Fruit fly (Drosophila melanogaster) whole organism, embryonic: Measurements from ENCODE around the gene CG8668.

ENCODE experiments used
- CG11247 ChIP-seq: fragments of 200-800 bp; sonication (Bioruptor generic); IDR thresholded peaks from 2 replicates; pipeline ENCODE4 v1.3.6; 2022; ENCODE audit warnings: missing biosample characterization, missing genetic modification characterization
- CG11695 ChIP-seq: fragments of 200-800 bp; sonication (Bioruptor generic); IDR thresholded peaks from 3 replicates; pipeline ENCODE4 v1.3.6; 2022; ENCODE audit warnings: missing biosample characterization, missing genetic modification characterization
- CG12942 ChIP-seq: fragments of 200-800 bp; sonication (Bioruptor generic); optimal IDR thresholded peaks from 3 replicates; lab custom pipeline; 2016; ENCODE audit warnings: missing biosample characterization, missing genetic modification characterization
- CG13424 ChIP-seq: fragments of 200-800 bp; sonication (Bioruptor generic); optimal IDR thresholded peaks from 2 replicates; lab custom pipeline; 2019; ENCODE audit warnings: missing biosample characterization, mild to moderate bottlenecking, missing genetic modification characterization, moderate library complexity
- CG13624 ChIP-seq: fragments of 200-800 bp; sonication (Bioruptor generic); optimal IDR thresholded peaks from 2 replicates; lab custom pipeline; 2016; ENCODE audit warnings: missing biosample characterization, missing genetic modification characterization
- CG15269 ChIP-seq: fragments of 200-800 bp; sonication (Bioruptor generic); optimal IDR thresholded peaks from 2 replicates; lab custom pipeline; 2018; ENCODE audit warnings: missing biosample characterization, mild to moderate bottlenecking, missing genetic modification characterization, moderate library complexity
- CG17802 ChIP-seq: fragments of 200-800 bp; sonication (Bioruptor generic); optimal IDR thresholded peaks from 2 replicates; lab custom pipeline; 2018; ENCODE audit warnings: missing biosample characterization, mild to moderate bottlenecking, missing genetic modification characterization, moderate library complexity
- CG1792 ChIP-seq: fragments of 200-800 bp; sonication (Bioruptor generic); optimal IDR thresholded peaks from 2 replicates; lab custom pipeline; 2016; ENCODE audit warnings: missing biosample characterization, missing genetic modification characterization
- CG18764 ChIP-seq: fragments of 200-800 bp; sonication (Bioruptor generic); optimal IDR thresholded peaks from 3 replicates; lab custom pipeline; 2016; ENCODE audit warnings: missing biosample characterization, missing genetic modification characterization
- CG2116 ChIP-seq: fragments of 200-800 bp; sonication (Bioruptor generic); optimal IDR thresholded peaks from 3 replicates; lab custom pipeline; 2018; ENCODE audit warnings: missing biosample characterization, mild to moderate bottlenecking, missing genetic modification characterization
- CG30403 ChIP-seq: fragments of 200-800 bp; sonication (Bioruptor generic); optimal IDR thresholded peaks from 3 replicates; lab custom pipeline; 2016; ENCODE audit warnings: missing biosample characterization, missing genetic modification characterization
- CG31441 ChIP-seq: fragments of 200-800 bp; sonication (Bioruptor generic); IDR thresholded peaks from 2 replicates; pipeline ENCODE4 v1.3.6; 2022; ENCODE audit warnings: missing biosample characterization, missing genetic modification characterization
- CG3847 ChIP-seq: fragments of 200-800 bp; sonication (Bioruptor generic); IDR thresholded peaks from 2 replicates; pipeline ENCODE4 v1.3.6; 2022; ENCODE audit warnings: missing biosample characterization, missing genetic modification characterization
- CG4424 ChIP-seq: fragments of 200-800 bp; sonication (Bioruptor generic); optimal IDR thresholded peaks from 3 replicates; lab custom pipeline; 2016; ENCODE audit warnings: missing biosample characterization, missing genetic modification characterization
- CG6683 ChIP-seq: fragments of 200-800 bp; sonication (Bioruptor generic); optimal IDR thresholded peaks from 2 replicates; lab custom pipeline; 2017; ENCODE audit warnings: missing biosample characterization, mild to moderate bottlenecking, missing genetic modification characterization, missing genetic modification reagents
- CG6689 ChIP-seq: fragments of 200-800 bp; sonication (Bioruptor generic); IDR thresholded peaks from 2 replicates; pipeline ENCODE4 v1.3.6; 2022; ENCODE audit warnings: missing biosample characterization, missing genetic modification characterization
- CG7271 ChIP-seq: fragments of 200-800 bp; sonication (Bioruptor generic); optimal IDR thresholded peaks from 2 replicates; lab custom pipeline; 2018; ENCODE audit warnings: missing biosample characterization, mild to moderate bottlenecking, missing genetic modification characterization, moderate library complexity
- CG8290 ChIP-seq, 3 experiments: fragments of 200-800 bp; sonication (Bioruptor generic); optimal IDR thresholded peaks; 2 replicates each; lab custom pipeline; 2016 to 2019; ENCODE audit warnings: missing biosample characterization in 3 of 3, missing genetic modification characterization in 3 of 3, mild to moderate bottlenecking in 2 of 3, moderate library complexity in 1 of 3
- CG8924 ChIP-seq: fragments of 200-800 bp; optimal IDR thresholded peaks from 3 replicates; lab custom pipeline; 2019; ENCODE audit warnings: missing biosample characterization, mild to moderate bottlenecking, missing genetic modification characterization, moderate library complexity
- CG9932 ChIP-seq: fragments of 200-800 bp; sonication (Bioruptor generic); IDR thresholded peaks from 2 replicates; pipeline ENCODE4 v1.3.6; 2022; ENCODE audit warnings: missing biosample characterization, missing genetic modification characterization
- Elba2 ChIP-seq: fragments of 200-800 bp; sonication (Bioruptor generic); optimal IDR thresholded peaks from 3 replicates; lab custom pipeline; 2016; ENCODE audit warnings: missing biosample characterization, missing genetic modification characterization
- Gsc ChIP-seq: fragments of 200-800 bp; sonication (Bioruptor generic); IDR thresholded peaks from 2 replicates; pipeline ENCODE4 v1.3.6; 2022; ENCODE audit warnings: missing biosample characterization, missing genetic modification characterization
- HLH3B ChIP-seq: fragments of 200-800 bp; sonication (Bioruptor generic); IDR thresholded peaks from 2 replicates; pipeline ENCODE4 v1.3.6; 2022; ENCODE audit warnings: missing biosample characterization, missing genetic modification characterization
- HLHmδ ChIP-seq: fragments of 200-800 bp; sonication (Bioruptor generic); optimal IDR thresholded peaks from 2 replicates; lab custom pipeline; 2018; ENCODE audit warnings: missing biosample characterization, mild to moderate bottlenecking, missing genetic modification characterization, moderate library complexity
- Hey ChIP-seq: fragments of 200-800 bp; sonication (Bioruptor generic); optimal IDR thresholded peaks from 3 replicates; lab custom pipeline; 2018; ENCODE audit warnings: missing biosample characterization, mild to moderate bottlenecking, missing genetic modification characterization
- Hr3 ChIP-seq: fragments of 200-800 bp; sonication (Bioruptor generic); optimal IDR thresholded peaks from 3 replicates; lab custom pipeline; 2016; ENCODE audit warnings: missing biosample characterization, missing genetic modification characterization
- Myb ChIP-seq: fragments of 200-800 bp; sonication (Bioruptor generic); optimal IDR thresholded peaks from 2 replicates; lab custom pipeline; 2016; ENCODE audit warnings: missing biosample characterization, missing genetic modification characterization
- Sry-β ChIP-seq: fragments of 200-800 bp; sonication (Bioruptor generic); optimal IDR thresholded peaks from 2 replicates; lab custom pipeline; 2018; ENCODE audit warnings: missing biosample characterization, mild to moderate bottlenecking, missing genetic modification characterization, moderate library complexity
- Tbp ChIP-seq: fragments of >200 bp; optimal IDR thresholded peaks from 2 replicates; lab custom pipeline; 2018; ENCODE audit warnings: missing biosample characterization, missing genetic modification characterization
- Usf ChIP-seq: fragments of 200-800 bp; sonication (Bioruptor generic); optimal IDR thresholded peaks from 2 replicates; lab custom pipeline; 2017; ENCODE audit warnings: missing genotype, missing biosample characterization, missing genetic modification characterization
- en ChIP-seq: fragments of 200-800 bp; sonication (Bioruptor generic); optimal IDR thresholded peaks from 2 replicates; lab custom pipeline; 2016; ENCODE audit warnings: missing biosample characterization, missing genetic modification characterization
- eve ChIP-seq, 2 experiments: fragments of >200 bp; optimal IDR thresholded peaks; 2 replicates each; lab custom pipeline; 2017; ENCODE audit warnings: missing biosample characterization in 2 of 2, missing genetic modification characterization in 2 of 2
- gem ChIP-seq: fragments of 200-800 bp; sonication (Bioruptor generic); optimal IDR thresholded peaks from 2 replicates; lab custom pipeline; 2019; ENCODE audit warnings: missing biosample characterization, mild to moderate bottlenecking, missing genetic modification characterization, moderate library complexity
- gro ChIP-seq: fragments of 200-800 bp; sonication (Bioruptor generic); optimal IDR thresholded peaks from 2 replicates; lab custom pipeline; 2016; ENCODE audit warnings: missing biosample characterization, missing genetic modification characterization
- gsb-n ChIP-seq: fragments of 200-800 bp; sonication (Bioruptor generic); optimal IDR thresholded peaks from 3 replicates; lab custom pipeline; 2018; ENCODE audit warnings: missing biosample characterization, mild to moderate bottlenecking, missing genetic modification characterization
- h ChIP-seq: fragments of >200 bp; optimal IDR thresholded peaks from 2 replicates; lab custom pipeline; 2017
- ind ChIP-seq: fragments of 200-800 bp; sonication (Bioruptor generic); optimal IDR thresholded peaks from 3 replicates; lab custom pipeline; 2016; ENCODE audit warnings: missing biosample characterization, missing genetic modification characterization
- inv ChIP-seq: fragments of 200-800 bp; sonication (Bioruptor generic); IDR thresholded peaks from 2 replicates; pipeline ENCODE4 v1.3.6; 2022; ENCODE audit warnings: missing biosample characterization, missing genetic modification characterization; ENCODE audit not compliant: partially characterized antibody
- lola ChIP-seq, 3 experiments: fragments of >200 bp in 2 of 3; fragments of 200-800 bp in 1 of 3; sonication (Bioruptor generic) in 1 of 3; optimal IDR thresholded peaks; 2 replicates each; lab custom pipeline; 2017 to 2019; ENCODE audit warnings: missing biosample characterization in 3 of 3, missing genetic modification characterization in 3 of 3, mild to moderate bottlenecking in 1 of 3, moderate library complexity in 1 of 3
- maf-S ChIP-seq: fragments of 200-800 bp; sonication (Bioruptor generic); optimal IDR thresholded peaks from 2 replicates; lab custom pipeline; 2016; ENCODE audit warnings: missing biosample characterization, missing genetic modification characterization
- mam ChIP-seq: fragments of 200-800 bp; sonication (Bioruptor generic); optimal IDR thresholded peaks from 3 replicates; lab custom pipeline; 2016; ENCODE audit warnings: missing biosample characterization, missing genetic modification characterization
- nom ChIP-seq: fragments of 200-800 bp; sonication (Bioruptor generic); optimal IDR thresholded peaks from 2 replicates; lab custom pipeline; 2017; ENCODE audit warnings: missing biosample characterization, missing genetic modification characterization, mild to moderate bottlenecking, moderate library complexity, missing genetic modification reagents
- p53 ChIP-seq: fragments of 200-800 bp; sonication (Bioruptor generic); optimal IDR thresholded peaks from 2 replicates; lab custom pipeline; 2016; ENCODE audit warnings: missing biosample characterization, missing genetic modification characterization
- pum ChIP-seq: fragments of 200-800 bp; sonication (Bioruptor generic); optimal IDR thresholded peaks from 2 replicates; lab custom pipeline; 2016; ENCODE audit warnings: missing biosample characterization, missing genetic modification characterization
- repo ChIP-seq: fragments of 200-800 bp; sonication (Bioruptor generic); optimal IDR thresholded peaks from 2 replicates; lab custom pipeline; 2016; ENCODE audit warnings: missing biosample characterization, missing genetic modification characterization
- slp2 ChIP-seq: fragments of 200-800 bp; sonication (Bioruptor generic); optimal IDR thresholded peaks from 2 replicates; lab custom pipeline; 2016; ENCODE audit warnings: missing biosample characterization, missing genetic modification characterization
- tap ChIP-seq: fragments of 200-800 bp; optimal IDR thresholded peaks from 3 replicates; lab custom pipeline; 2019; ENCODE audit warnings: missing biosample characterization, mild to moderate bottlenecking, missing genetic modification characterization, moderate library complexity
- unc-4 ChIP-seq: fragments of 200-800 bp; sonication (Bioruptor generic); IDR thresholded peaks from 2 replicates; pipeline ENCODE4 v1.3.6; 2022; ENCODE audit warnings: missing biosample characterization, missing genetic modification characterization; ENCODE audit not compliant: partially characterized antibody
- zfh2 ChIP-seq: fragments of 200-800 bp; sonication (Bioruptor generic); optimal IDR thresholded peaks from 2 replicates; lab custom pipeline; 2016; ENCODE audit warnings: missing biosample characterization, missing genetic modification characterization

CG8668 gene

DNA sequence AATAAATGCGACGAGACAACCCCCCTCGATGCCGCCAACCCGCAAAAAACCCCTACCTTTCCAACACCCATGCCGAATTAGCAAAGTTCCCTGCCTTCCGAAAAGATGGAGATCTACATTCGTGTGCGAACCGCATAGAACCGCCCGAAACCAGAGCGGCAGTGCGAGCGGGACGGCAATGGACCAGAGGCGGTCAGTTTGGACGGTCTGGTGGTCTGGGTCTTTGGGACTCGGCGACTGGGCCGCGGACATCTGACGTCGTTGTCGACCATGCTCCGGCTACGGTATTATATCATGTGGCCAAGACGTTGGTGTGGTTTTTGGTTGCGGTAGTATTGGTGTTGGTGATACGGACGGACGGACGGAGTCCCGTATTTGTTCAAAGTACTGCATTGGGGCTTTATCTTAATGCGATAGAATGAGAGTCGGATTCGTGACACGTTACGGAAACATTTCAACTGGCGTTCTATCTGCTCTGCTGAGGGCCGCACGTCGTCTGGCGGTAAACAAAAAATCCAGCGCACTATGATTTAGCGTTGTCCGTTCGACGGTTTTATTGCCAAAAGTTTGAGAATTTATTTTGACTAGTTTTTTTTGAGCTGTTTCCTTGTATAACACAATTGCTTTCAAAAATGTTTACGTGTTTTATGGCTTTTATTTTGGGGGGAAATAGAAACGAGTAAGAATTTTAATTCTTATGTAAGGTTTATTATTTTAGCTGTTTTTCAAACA is 39.9 kb upstream of the CG8668 start (continued):
- TF ChIP-seq gsb-n (tag; lab: Kevin White, UChicago) (no peak), Myb (GFP tag; lab: Kevin White, UChicago) (peak; percentile 0), Hey (tag; lab: Kevin White, UChicago) (no peak), HLH3B (GFP tag; lab: Robert Waterston, UW) (0 out of 2 replicates have a peak, but pooled peaks have one; percentile 4), zfh2 (GFP tag; lab: Kevin White, UChicago) (peak; percentile 29), repo (no peak)

DNA sequence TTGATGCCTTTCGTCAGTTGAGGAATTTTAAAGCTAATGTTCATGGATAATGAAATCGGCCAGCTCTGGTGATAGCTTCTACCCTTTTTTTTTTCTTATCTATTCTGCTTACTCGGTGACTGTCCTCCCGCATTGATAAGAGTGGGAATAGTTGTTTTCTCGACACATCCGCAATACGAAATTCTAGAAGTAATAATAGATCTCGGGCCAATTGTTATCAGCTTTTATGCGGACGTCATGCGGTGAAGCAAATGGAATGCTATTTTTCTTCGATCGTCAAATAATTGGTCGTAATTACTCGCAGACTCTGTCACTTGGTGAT is 39.4 kb upstream of the CG8668 start:
- TF ChIP-seq CG13424 (tag; lab: Kevin White, UChicago) (no peak), inv (GFP tag; lab: Robert Waterston, UW) (no peak), en (no peak), Gsc (GFP tag; lab: Robert Waterston, UW) (no peak), CG2116 (GFP tag; lab: Kevin White, UChicago) (no peak), mam (GFP tag; lab: Kevin White, UChicago) (no peak), unc-4 (GFP tag; lab: Robert Waterston, UW) (no peak), CG8924 (tag; lab: Kevin White, UChicago) (no peak), p53 (GFP tag; lab: Kevin White, UChicago) (no peak), CG7271 (tag; lab: Kevin White, UChicago) (no peak), Elba2 (GFP tag; lab: Kevin White, UChicago) (no peak), CG31441 (GFP tag; lab: Robert Waterston, UW) (no peak), CG11247 (GFP tag; lab: Robert Waterston, UW) (no peak), eve (GFP tag; optimal IDR thresholded peaks at IDR 0.05; lab: Kevin White, UChicago) (peak in 1 of 2 experiments; percentile 49), CG15269 (no peak), CG12942 (no peak), gro (GFP tag; lab: Kevin White, UChicago) (no peak), CG3847 (GFP tag; lab: Robert Waterston, UW) (0 out of 2 replicates have a peak, but pooled peaks have one; percentile 4), CG8290 (GFP tag; optimal IDR thresholded peaks at IDR 0.05; lab: Kevin White, UChicago) (no peak), CG8290 (tag; optimal IDR thresholded peaks at IDR 0.05; lab: Kevin White, UChicago) (no peak), h (lab: Kevin White, UChicago) (no peak), maf-S (GFP tag; lab: Kevin White, UChicago) (no peak), Usf (GFP tag; lab: Kevin White, UChicago) (no peak), CG6683 (GFP tag; lab: Kevin White, UChicago) (no peak), Hr3 (GFP tag; lab: Kevin White, UChicago) (no peak), CG9932 (GFP tag; lab: Robert Waterston, UW) (peak; percentile 29; the same call in 1 of the 2 replicates), HLHmδ (GFP tag; lab: Kevin White, UChicago) (no peak), CG6689 (GFP tag; lab: Robert Waterston, UW) (no peak), CG18764 (no peak), ind (GFP tag; lab: Kevin White, UChicago) (no peak), CG13624 (GFP tag; lab: Kevin White, UChicago) (no peak), CG11695 (GFP tag; lab: Robert Waterston, UW) (no peak), Sry-β (GFP tag; lab: Kevin White, UChicago) (peak; percentile 63), Tbp (GFP tag; lab: Kevin White, UChicago) (no peak), CG1792 (GFP tag; lab: Kevin White, UChicago) (no peak), tap (tag; lab: Kevin White, UChicago) (no peak), CG30403 (GFP tag; lab: Kevin White, UChicago) (no peak), slp2 (GFP tag; lab: Kevin White, UChicago) (no peak), CG17802 (no peak), pum (GFP tag; lab: Kevin White, UChicago) (no peak), lola (GFP tag; optimal IDR thresholded peaks at IDR 0.05; lab: Kevin White, UChicago) (no peak), zfh2 (GFP tag; lab: Kevin White, UChicago) (peak; percentile 1), CG4424 (GFP tag; lab: Kevin White, UChicago) (no peak), gem (tag; lab: Kevin White, UChicago) (peak; percentile 18), nom (GFP tag; lab: Kevin White, UChicago) (no peak)
